Worm (Caenorhabditis elegans) whole organism, L1 larva: Measurements from ENCODE around the gene cyp-33A1.

Source experiments
- alr-1 ChIP-seq: fragments of 200-800 bp; sonication (Bioruptor generic); optimal IDR thresholded peaks from 2 replicates; lab custom pipeline; 2018; ENCODE audit warnings: borderline replicate concordance, mild to moderate bottlenecking, missing genetic modification characterization, missing compliant biosample characterization
- blmp-1 ChIP-seq: fragments of 150-350 bp; optimal IDR thresholded peaks from 2 replicates; lab custom pipeline; 2014; ENCODE audit warnings: missing biosample characterization, missing genetic modification characterization
- efl-3 ChIP-seq: fragments of 200-800 bp; sonication (Bioruptor generic); optimal IDR thresholded peaks from 2 replicates; lab custom pipeline; 2018; ENCODE audit warnings: mild to moderate bottlenecking, missing genetic modification characterization, missing compliant biosample characterization
- egl-27 ChIP-seq, 2 experiments: fragments of 150-350 bp in 1 of 2; sonication (generic microtip); optimal IDR thresholded peaks; 3 replicates each; lab custom pipeline; 2017 to 2018; ENCODE audit warnings: missing biosample characterization in 2 of 2, missing genetic modification characterization in 2 of 2, missing genetic modification reagents in 2 of 2
- elt-3 ChIP-seq, 6 experiments: fragments of 150-350 bp in 1 of 6; sonication (generic microtip); optimal IDR thresholded peaks; 2 replicates each; lab custom pipeline; 2017 to 2018; ENCODE audit warnings: missing biosample characterization in 6 of 6, missing genetic modification characterization in 6 of 6, inconsistent platforms in 1 of 6
- lsy-2 ChIP-seq, 2 experiments: fragments of 150-350 bp; optimal IDR thresholded peaks; 2 replicates each; lab custom pipeline; 2014; ENCODE audit warnings: missing biosample characterization in 2 of 2, missing genetic modification characterization in 2 of 2
- mdl-1 ChIP-seq, 2 experiments: fragments of 150-350 bp; optimal IDR thresholded peaks; 2 replicates each; lab custom pipeline; 2014 to 2017; ENCODE audit warnings: missing biosample characterization in 2 of 2, missing genetic modification characterization in 2 of 2, inconsistent platforms in 1 of 2
- nhr-12 ChIP-seq: sonication (generic microtip); optimal IDR thresholded peaks from 2 replicates; lab custom pipeline; 2017; ENCODE audit warnings: missing biosample characterization, missing genetic modification characterization
- nhr-237 ChIP-seq: fragments of 150-350 bp; optimal IDR thresholded peaks from 2 replicates; lab custom pipeline; 2014; ENCODE audit warnings: missing biosample characterization, missing genetic modification characterization
- nhr-47 ChIP-seq: sonication (generic microtip); optimal IDR thresholded peaks from 2 replicates; lab custom pipeline; 2016; ENCODE audit warnings: mild to moderate bottlenecking, missing genetic modification characterization, moderate library complexity, missing compliant biosample characterization
- pag-3 ChIP-seq: sonication (generic microtip); optimal IDR thresholded peaks from 2 replicates; lab custom pipeline; 2017; ENCODE audit warnings: missing genetic modification characterization, mild to moderate bottlenecking, missing compliant biosample characterization, antibody characterized with exemption, borderline replicate concordance; ENCODE audit not compliant: insufficient read depth
- skn-1 ChIP-seq: fragments of 150-350 bp; optimal IDR thresholded peaks from 2 replicates; lab custom pipeline; 2014; ENCODE audit warnings: missing biosample characterization, missing genetic modification characterization
- snpc-4 ChIP-seq: fragments of 150-350 bp; optimal IDR thresholded peaks from 2 replicates; lab custom pipeline; 2014; ENCODE audit warnings: missing biosample characterization, missing genetic modification characterization
- zag-1 ChIP-seq: fragments of 150-350 bp; optimal IDR thresholded peaks from 2 replicates; lab custom pipeline; 2014; ENCODE audit warnings: missing biosample characterization, missing genetic modification characterization

ce11 chrV:7713072-7713471 lies 31.8 kb upstream of the cyp-33A1 start, which contains the start of gene ZK105.13:
- TF ChIP-seq lsy-2 (tag; optimal IDR thresholded peaks at IDR 0.05; lab: Kevin White, UChicago) (no peak), blmp-1 (tag; lab: Kevin White, UChicago) (no peak), mdl-1 (tag; optimal IDR thresholded peaks at IDR 0.05; lab: Kevin White, UChicago) (no peak), snpc-4 (tag; lab: Kevin White, UChicago) (no peak), nhr-47 (tag; lab: Kevin White, UChicago) (no peak), nhr-237 (tag; lab: Kevin White, UChicago) (no peak), zag-1 (tag; lab: Kevin White, UChicago) (no peak), nhr-12 (tag; lab: Kevin White, UChicago) (no peak), pag-3 (no peak), skn-1 (tag; lab: Kevin White, UChicago) (no peak), elt-3 (tag; optimal IDR thresholded peaks at IDR 0.05; lab: Kevin White, UChicago) (no peak), alr-1 (tag; lab: Kevin White, UChicago) (no peak), egl-27 (tag; optimal IDR thresholded peaks at IDR 0.05; lab: Kevin White, UChicago) (no peak), efl-3 (GFP tag; lab: Kevin White, UChicago) (no peak)
